Worm (Caenorhabditis elegans) whole organism, L4 larva: ENCODE data around the gene sec-6.

Experiments
- D1046.2 ChIP-seq: fragments of 200-800 bp; sonication (Bioruptor generic); IDR thresholded peaks from 2 replicates; pipeline ENCODE4 v1.3.6; 2022; ENCODE audit warnings: missing genetic modification characterization, missing compliant biosample characterization
- F44E2.7 ChIP-seq: fragments of 200-800 bp; sonication (Bioruptor generic); IDR thresholded peaks from 2 replicates; pipeline ENCODE4 v2.1.2; 2022; ENCODE audit warnings: missing genetic modification characterization, missing compliant biosample characterization
- R02D3.7 ChIP-seq: fragments of 150-350 bp; sonication (generic microtip); optimal IDR thresholded peaks from 3 replicates; lab custom pipeline; 2014; ENCODE audit warnings: missing biosample characterization, missing genetic modification characterization
- T26A8.4 ChIP-seq: fragments of 200-800 bp; sonication (Bioruptor generic); IDR thresholded peaks from 2 replicates; pipeline ENCODE4 v1.3.6; 2022; ENCODE audit warnings: missing genetic modification characterization, missing compliant biosample characterization
- Y48G9A.11 ChIP-seq: fragments of 200-800 bp; sonication (Bioruptor generic); IDR thresholded peaks from 2 replicates; pipeline ENCODE4 v1.3.6; 2022; ENCODE audit warnings: missing genetic modification reagents, missing genetic modification characterization, missing compliant biosample characterization
- ZK546.5 ChIP-seq, 2 experiments: sonication (generic microtip); optimal IDR thresholded peaks; 2 replicates each; lab custom pipeline; 2017; ENCODE audit warnings: missing biosample characterization in 2 of 2, missing genetic modification characterization in 2 of 2
- aha-1 ChIP-seq: fragments of 150-350 bp; peaks from one replicate; lab custom pipeline; 2014; ENCODE audit warnings: missing biosample characterization, missing genetic modification characterization
- aly-2 ChIP-seq: sonication (generic microtip); optimal IDR thresholded peaks from 2 replicates; lab custom pipeline; 2018; ENCODE audit warnings: missing biosample characterization, missing genetic modification characterization
- ama-1 ChIP-seq: fragments of 150-350 bp; optimal IDR thresholded peaks from 2 replicates; lab custom pipeline; 2014; ENCODE audit warnings: inconsistent platforms, mixed read lengths
- attf-4 ChIP-seq: sonication (generic microtip); optimal IDR thresholded peaks from 3 replicates; lab custom pipeline; 2017; ENCODE audit warnings: missing biosample characterization, missing genetic modification characterization
- ceh-20 ChIP-seq: fragments of 200-800 bp; sonication (Bioruptor generic); IDR thresholded peaks from 2 replicates; pipeline ENCODE4 v1.3.6; 2022; ENCODE audit warnings: missing genetic modification reagents, missing genetic modification characterization, missing compliant biosample characterization
- ceh-44 ChIP-seq: fragments of 200-800 bp; sonication (Bioruptor generic); IDR thresholded peaks from 2 replicates; pipeline ENCODE4 v1.3.6; 2022; ENCODE audit warnings: missing genetic modification reagents, missing genetic modification characterization, missing compliant biosample characterization
- ceh-62 ChIP-seq: sonication (generic microtip); optimal IDR thresholded peaks from 2 replicates; lab custom pipeline; 2017; ENCODE audit warnings: missing biosample characterization, missing genetic modification characterization
- ceh-82 ChIP-seq: sonication (generic microtip); optimal IDR thresholded peaks from 2 replicates; lab custom pipeline; 2017; ENCODE audit warnings: missing biosample characterization, missing genetic modification characterization
- daf-8 ChIP-seq: fragments of 200-800 bp; sonication (Bioruptor generic); IDR thresholded peaks from 2 replicates; pipeline ENCODE4 v1.3.6; 2022; ENCODE audit warnings: missing genetic modification characterization, missing compliant biosample characterization
- dmd-6 ChIP-seq: fragments of 200-800 bp; sonication (Bioruptor generic); IDR thresholded peaks from 2 replicates; pipeline ENCODE4 v1.3.6; 2022; ENCODE audit warnings: missing genetic modification reagents, missing genetic modification characterization, missing compliant biosample characterization
- dpl-1 ChIP-seq: fragments of 150-350 bp; optimal IDR thresholded peaks from 2 replicates; lab custom pipeline; 2014; ENCODE audit warnings: missing biosample characterization, missing genetic modification reagents, missing genetic modification characterization
- egl-43 ChIP-seq: fragments of 200-800 bp; sonication (Bioruptor generic); IDR thresholded peaks from 2 replicates; pipeline ENCODE4 v1.3.6; 2022; ENCODE audit warnings: missing genetic modification reagents, missing genetic modification characterization, missing compliant biosample characterization
- fkh-10 ChIP-seq: fragments of 150-350 bp; optimal IDR thresholded peaks from 2 replicates; lab custom pipeline; 2014; ENCODE audit warnings: missing biosample characterization, missing genetic modification reagents, missing genetic modification characterization
- fos-1 ChIP-seq: fragments of 150-350 bp; optimal IDR thresholded peaks from 2 replicates; lab custom pipeline; 2014; ENCODE audit warnings: missing biosample characterization, missing genetic modification characterization
- gei-8 ChIP-seq: fragments of 200-800 bp; sonication (Bioruptor generic); optimal IDR thresholded peaks from 2 replicates; lab custom pipeline; 2018; ENCODE audit warnings: mild to moderate bottlenecking, missing genetic modification characterization, missing compliant biosample characterization
- hif-1 ChIP-seq, 2 experiments: sonication (generic microtip); optimal IDR thresholded peaks; 2 replicates each; lab custom pipeline; 2016 to 2017; ENCODE audit warnings: missing compliant biosample characterization in 2 of 2, missing genetic modification characterization in 2 of 2, missing genetic modification reagents in 2 of 2, missing genotype in 2 of 2, mild to moderate bottlenecking in 1 of 2
- hlh-30 ChIP-seq: sonication (generic microtip); optimal IDR thresholded peaks from 2 replicates; lab custom pipeline; 2017; ENCODE audit warnings: antibody characterized with exemption, mild to moderate bottlenecking, missing genetic modification characterization, missing compliant biosample characterization; ENCODE audit not compliant: insufficient read depth
- lim-7 ChIP-seq: fragments of 200-800 bp; sonication (Bioruptor generic); IDR thresholded peaks from 2 replicates; pipeline ENCODE4 v1.3.6; 2022; ENCODE audit warnings: missing genetic modification characterization, missing compliant biosample characterization
- lin-13 ChIP-seq: fragments of 150-350 bp; optimal IDR thresholded peaks from 2 replicates; lab custom pipeline; 2014; ENCODE audit warnings: missing biosample characterization, missing genetic modification reagents, missing genetic modification characterization
- lin-15B ChIP-seq: fragments of 150-350 bp; sonication (generic microtip); optimal IDR thresholded peaks from 3 replicates; lab custom pipeline; 2014; ENCODE audit warnings: missing biosample characterization, missing genetic modification characterization
- lin-29 ChIP-seq: fragments of 200-800 bp; sonication (Bioruptor generic); IDR thresholded peaks from 2 replicates; pipeline ENCODE4 v1.3.6; 2022; ENCODE audit warnings: missing genetic modification reagents, missing genetic modification characterization, missing compliant biosample characterization
- lin-38 ChIP-seq: fragments of 200-800 bp; sonication (Bioruptor generic); IDR thresholded peaks from 2 replicates; pipeline ENCODE4 v1.3.6; 2022; ENCODE audit warnings: missing genetic modification reagents, missing genetic modification characterization, missing compliant biosample characterization
- lin-39 ChIP-seq: fragments of 150-350 bp; optimal IDR thresholded peaks from 2 replicates; lab custom pipeline; 2014; ENCODE audit warnings: missing biosample characterization, missing genetic modification reagents, missing genetic modification characterization
- lir-3 ChIP-seq: sonication (generic microtip); optimal IDR thresholded peaks from 2 replicates; lab custom pipeline; 2016; ENCODE audit warnings: mild to moderate bottlenecking, missing genetic modification characterization, missing compliant biosample characterization
- madf-5 ChIP-seq, 2 experiments: fragments of 200-800 bp; sonication (Bioruptor generic); IDR thresholded peaks; 2 replicates each; pipeline ENCODE4 v1.3.6; 2022; ENCODE audit warnings: missing compliant biosample characterization in 2 of 2, missing genetic modification characterization in 2 of 2
- mdt-29 ChIP-seq: fragments of 200-800 bp; sonication (Bioruptor generic); IDR thresholded peaks from 2 replicates; pipeline ENCODE4 v1.3.6; 2022; ENCODE audit warnings: missing genetic modification reagents, missing genetic modification characterization, missing compliant biosample characterization
- mep-1 ChIP-seq: fragments of 150-350 bp; sonication (generic microtip); optimal IDR thresholded peaks from 3 replicates; lab custom pipeline; 2014; ENCODE audit warnings: missing biosample characterization, missing genetic modification characterization
- mes-2 ChIP-seq: sonication (generic microtip); optimal IDR thresholded peaks from 2 replicates; lab custom pipeline; 2016; ENCODE audit warnings: missing genotype, mild to moderate bottlenecking, missing genetic modification characterization, missing compliant biosample characterization; ENCODE audit not compliant: poor library complexity, severe bottlenecking
- mxl-3 ChIP-seq: fragments of 200-800 bp; sonication (Bioruptor generic); optimal IDR thresholded peaks from 2 replicates; lab custom pipeline; 2018; ENCODE audit warnings: mild to moderate bottlenecking, missing genetic modification characterization, missing compliant biosample characterization
- nhr-11 ChIP-seq: fragments of 150-350 bp; optimal IDR thresholded peaks from 2 replicates; lab custom pipeline; 2014; ENCODE audit warnings: missing biosample characterization, missing genetic modification characterization
- nhr-28 ChIP-seq: fragments of 150-350 bp; optimal IDR thresholded peaks from 2 replicates; lab custom pipeline; 2014; ENCODE audit warnings: missing biosample characterization, missing genetic modification characterization
- nhr-48 ChIP-seq: sonication (generic microtip); optimal IDR thresholded peaks from 2 replicates; lab custom pipeline; 2016; ENCODE audit warnings: mild to moderate bottlenecking, missing genetic modification characterization, missing compliant biosample characterization
- pqm-1 ChIP-seq: sonication (generic microtip); optimal IDR thresholded peaks from 2 replicates; lab custom pipeline; 2017; ENCODE audit warnings: missing biosample characterization, missing genetic modification characterization
- rbr-2 ChIP-seq: sonication (generic microtip); optimal IDR thresholded peaks from 2 replicates; lab custom pipeline; 2016; ENCODE audit warnings: missing genotype, missing genetic modification characterization, missing compliant biosample characterization
- saeg-2 ChIP-seq: fragments of 200-800 bp; sonication (Bioruptor generic); IDR thresholded peaks from 2 replicates; pipeline ENCODE4 v1.3.6; 2022; ENCODE audit warnings: missing genetic modification reagents, missing genetic modification characterization, missing compliant biosample characterization
- skn-1 ChIP-seq: fragments of 150-350 bp; optimal IDR thresholded peaks from 2 replicates; lab custom pipeline; 2014; ENCODE audit warnings: missing biosample characterization, missing genetic modification characterization
- snpc-4 ChIP-seq: fragments of 150-350 bp; optimal IDR thresholded peaks from 2 replicates; lab custom pipeline; 2014; ENCODE audit warnings: missing biosample characterization, missing genetic modification characterization
- spr-1 ChIP-seq: sonication (generic microtip); optimal IDR thresholded peaks from 2 replicates; lab custom pipeline; 2016; ENCODE audit warnings: mild to moderate bottlenecking, missing genetic modification characterization, missing compliant biosample characterization
- spr-3 ChIP-seq: fragments of 200-800 bp; sonication (Bioruptor generic); optimal IDR thresholded peaks from 2 replicates; lab custom pipeline; 2018; ENCODE audit warnings: mild to moderate bottlenecking, missing genetic modification characterization, missing compliant biosample characterization
- unc-130 ChIP-seq: sonication (generic microtip); optimal IDR thresholded peaks from 2 replicates; lab custom pipeline; 2016; ENCODE audit warnings: missing genetic modification reagents, missing genetic modification characterization, missing compliant biosample characterization
- unc-39 ChIP-seq: sonication (generic microtip); optimal IDR thresholded peaks from 2 replicates; lab custom pipeline; 2017; ENCODE audit warnings: missing biosample characterization, missing genetic modification characterization
- vab-7 ChIP-seq: fragments of 200-800 bp; sonication (Bioruptor generic); IDR thresholded peaks from 2 replicates; pipeline ENCODE4 v1.3.6; 2022; ENCODE audit warnings: missing genetic modification reagents, missing genetic modification characterization, missing compliant biosample characterization
- zag-1 ChIP-seq: fragments of 150-350 bp; optimal IDR thresholded peaks from 2 replicates; lab custom pipeline; 2014; ENCODE audit warnings: missing biosample characterization, missing genetic modification characterization

Gene sec-6

ce11 chrII:5320205-5320951 is 39.0 kb upstream of the sec-6 start (continued):
- TF ChIP-seq spr-1 (tag; lab: Kevin White, UChicago) (no peak), ZK546.5 (tag; optimal IDR thresholded peaks at IDR 0.05; lab: Kevin White, UChicago) (no peak), lin-13 (GFP tag; lab: Kevin White, UChicago) (peak; percentile 3), fos-1 (tag; lab: Kevin White, UChicago) (no peak), fkh-10 (GFP tag; lab: Kevin White, UChicago) (no peak), madf-5 (GFP tag; IDR thresholded peaks at IDR 0.05; lab: Robert Waterston, UW) (no peak), mxl-3 (GFP tag; lab: Kevin White, UChicago) (peak; percentile 6), aha-1 (tag; lab: Kevin White, UChicago) (peak; percentile 52), ceh-62 (tag; lab: Kevin White, UChicago) (no peak), T26A8.4 (0 out of 2 replicates have a peak, but pooled peaks have one; percentile 27), ama-1 (lab: Kevin White, UChicago) (no peak), zag-1 (no peak), R02D3.7 (no peak)
- TF ChIP-seq, all 104 proteins: peak for 16

ce11 chrII:5321718-5322286 is 37.5 kb upstream of the sec-6 start:
- TF ChIP-seq ceh-20 (GFP tag; lab: Robert Waterston, UW) = 0 out of 2 replicates have a peak, but pooled peaks have one; percentile 33
- TF ChIP-seq mep-1 (tag; lab: Kevin White, UChicago) = peak; percentile 69
- peak; percentile 64 for TF ChIP-seq gei-8
- peak; percentile 41 for TF ChIP-seq mes-2
- TF ChIP-seq mdt-29 (GFP tag; lab: Robert Waterston, UW) = no peak
- no peak for TF ChIP-seq ama-1 (lab: Kevin White, UChicago)
- TF ChIP-seq hlh-30 (tag; lab: Kevin White, UChicago) = peak; percentile 65
- TF ChIP-seq nhr-28 (tag; lab: Kevin White, UChicago) = peak; percentile 66
- peak; percentile 96 for TF ChIP-seq nhr-48 (tag; lab: Kevin White, UChicago)
- TF ChIP-seq ceh-82 (tag; lab: Kevin White, UChicago) = no peak
- TF ChIP-seq saeg-2 = no peak
- no peak for TF ChIP-seq dpl-1 (GFP tag; lab: Kevin White, UChicago)
- no peak for TF ChIP-seq aly-2
- TF ChIP-seq lin-38 (GFP tag; lab: Robert Waterston, UW) = no peak
- TF ChIP-seq nhr-11 (tag; lab: Kevin White, UChicago) = no peak
- peak; percentile 67 for TF ChIP-seq pqm-1 (tag; lab: Kevin White, UChicago)
- peak; percentile 11 for TF ChIP-seq lin-13 (GFP tag; lab: Kevin White, UChicago)
- peak in 1 of 2 experiments; percentile 46 for TF ChIP-seq hif-1 (tag; optimal IDR thresholded peaks at IDR 0.05; lab: Kevin White, UChicago)
- TF ChIP-seq spr-3 (GFP tag; lab: Kevin White, UChicago) = peak; percentile 26
- TF ChIP-seq daf-8 (GFP tag; lab: Robert Waterston, UW) = no peak
- TF ChIP-seq lim-7 (GFP tag; lab: Robert Waterston, UW) = no peak
- no peak for TF ChIP-seq lin-39 (tag; lab: Kevin White, UChicago)
- TF ChIP-seq rbr-2 (tag; lab: Kevin White, UChicago) = peak; percentile 42
- TF ChIP-seq unc-130 (GFP tag; lab: Kevin White, UChicago) = no peak
- TF ChIP-seq skn-1 = no peak
- TF ChIP-seq lir-3 (tag; lab: Kevin White, UChicago) = no peak
- peak; percentile 52 for TF ChIP-seq spr-1 (tag; lab: Kevin White, UChicago)
- no peak for TF ChIP-seq attf-4 (tag; lab: Kevin White, UChicago)
- no peak for TF ChIP-seq F44E2.7 (GFP tag; lab: Robert Waterston, UW)
- peak; percentile 27 for TF ChIP-seq aha-1 (tag; lab: Kevin White, UChicago)
- TF ChIP-seq Y48G9A.11 (GFP tag; lab: Robert Waterston, UW) = no peak
- no peak for TF ChIP-seq lin-15B (tag; lab: Kevin White, UChicago)
- TF ChIP-seq unc-39 (tag; lab: Kevin White, UChicago) = no peak
- no peak for TF ChIP-seq snpc-4 (tag; lab: Kevin White, UChicago)
- TF ChIP-seq egl-43 (GFP tag; lab: Robert Waterston, UW) = no peak; the same call in 1 of the 2 replicates
- peak; percentile 52 for TF ChIP-seq dmd-6
- TF ChIP-seq D1046.2 (GFP tag; lab: Robert Waterston, UW) = no peak
- TF ChIP-seq ceh-44 = no peak
- TF ChIP-seq vab-7 (GFP tag; lab: Robert Waterston, UW) = no peak
- TF ChIP-seq lin-29 = no peak
